Worm (Caenorhabditis elegans): Measurements from ENCODE around the gene pcp-5.

ce11 chrIII:7855468-7855867, 51.9 kb downstream of the pcp-5 start:
- TF ChIP-seq elt-3 (tag; optimal IDR thresholded peaks at IDR 0.05) (no peak), unc-62 (GFP tag; optimal IDR thresholded peaks at IDR 0.05) (no peak), ceh-82 (tag; optimal IDR thresholded peaks at IDR 0.05) (no peak), nhr-77 (tag; optimal IDR thresholded peaks at IDR 0.05) (no peak), nhr-11 (tag; optimal IDR thresholded peaks at IDR 0.05) (no peak), nhr-237 (tag; optimal IDR thresholded peaks at IDR 0.05) (no peak), lsy-2 (tag; optimal IDR thresholded peaks at IDR 0.05) (no peak), F13H6.1 (tag; optimal IDR thresholded peaks at IDR 0.05) (no peak)
